Worm (Caenorhabditis elegans) whole organism, L4 larva: ENCODE measurements around the gene pcn-1.

ENCODE experiments used
- dmd-9 ChIP-seq: fragments of 200-800 bp; sonication (Bioruptor generic); IDR thresholded peaks from 2 replicates; pipeline ENCODE4 v1.3.6; 2022; ENCODE audit warnings: missing genetic modification reagents, missing genetic modification characterization, missing compliant biosample characterization
- lin-39 ChIP-seq: fragments of 150-350 bp; optimal IDR thresholded peaks from 2 replicates; lab custom pipeline; 2014; ENCODE audit warnings: missing biosample characterization, missing genetic modification reagents, missing genetic modification characterization
- nhr-237 ChIP-seq: sonication (generic microtip); optimal IDR thresholded peaks from 2 replicates; lab custom pipeline; 2017; ENCODE audit warnings: missing biosample characterization, missing genetic modification characterization
- set-16 ChIP-seq: fragments of 200-800 bp; sonication (Bioruptor generic); IDR thresholded peaks from 2 replicates; pipeline ENCODE4 v1.3.6; 2022; ENCODE audit warnings: missing genetic modification reagents, missing genetic modification characterization, missing compliant biosample characterization
- ztf-11 ChIP-seq: fragments of 150-350 bp; optimal IDR thresholded peaks from 2 replicates; lab custom pipeline; 2014; ENCODE audit warnings: missing biosample characterization, missing genetic modification characterization

DNA sequence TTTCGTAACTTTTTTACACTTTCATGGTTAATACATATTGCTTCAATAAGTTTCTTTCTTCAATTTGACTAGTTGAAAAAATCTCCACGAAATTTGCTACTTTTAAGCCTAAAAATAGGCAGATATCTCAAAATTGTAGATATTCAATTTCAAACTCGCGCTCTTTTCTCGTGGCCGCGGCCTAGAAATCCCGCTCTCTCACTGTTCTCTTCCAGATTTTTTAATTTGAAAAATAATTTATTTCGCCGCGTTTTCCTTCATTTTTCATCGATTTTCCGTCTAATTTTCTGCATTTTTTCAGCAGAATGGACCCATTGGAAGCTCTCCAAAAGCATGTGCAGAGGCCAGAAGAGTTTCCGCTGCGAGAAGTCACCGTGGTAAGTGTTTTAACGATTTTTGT is 7.0 kb downstream of the pcn-1 start, which contains the start of gene cdc-73:
- TF ChIP-seq dmd-9 (GFP tag; lab: Robert Waterston, UW) (no peak), lin-39 (tag; lab: Kevin White, UChicago) (no peak), nhr-237 (tag; lab: Kevin White, UChicago) (no peak), ztf-11 (tag; lab: Kevin White, UChicago) (no peak), set-16 (GFP tag; lab: Robert Waterston, UW) (no peak)
